Worm (Caenorhabditis elegans) whole organism, early embryonic: ENCODE results near the gene D1053.2.

ENCODE experiments used
- B0310.2 ChIP-seq: sonication (generic microtip); optimal IDR thresholded peaks from 2 replicates; lab custom pipeline; 2016; ENCODE audit warnings: mild to moderate bottlenecking, missing genetic modification characterization, missing compliant biosample characterization
- F13C5.2 ChIP-seq: sonication (generic microtip); optimal IDR thresholded peaks from 2 replicates; lab custom pipeline; 2017; ENCODE audit warnings: mild to moderate bottlenecking, missing genetic modification characterization, inconsistent platforms, missing compliant biosample characterization
- ama-1 ChIP-seq: fragments of 150-350 bp; optimal IDR thresholded peaks from 2 replicates; lab custom pipeline; 2014
- ets-7 ChIP-seq: sonication (generic microtip); optimal IDR thresholded peaks from 2 replicates; lab custom pipeline; 2016; ENCODE audit warnings: missing genotype, missing genetic modification characterization, missing compliant biosample characterization
- flt-1 ChIP-seq: fragments of 200-800 bp; sonication (Bioruptor generic); IDR thresholded peaks from 2 replicates; pipeline ENCODE4 v1.3.6; 2022; ENCODE audit warnings: missing genetic modification characterization, missing compliant biosample characterization
- hmbx-1 ChIP-seq: sonication (generic microtip); optimal IDR thresholded peaks from 2 replicates; lab custom pipeline; 2016; ENCODE audit warnings: mild to moderate bottlenecking, missing genetic modification characterization, missing compliant biosample characterization
- hmg-4 ChIP-seq: fragments of 200-800 bp; sonication (Bioruptor generic); optimal IDR thresholded peaks from 2 replicates; lab custom pipeline; 2018; ENCODE audit warnings: mild to moderate bottlenecking, missing genetic modification characterization, missing compliant biosample characterization
- scrt-1 ChIP-seq: fragments of 200-800 bp; sonication (Bioruptor generic); IDR thresholded peaks from 2 replicates; pipeline ENCODE4 v1.3.6; 2022; ENCODE audit warnings: missing genetic modification characterization, missing compliant biosample characterization

- TF ChIP-seq hmbx-1 (tag; lab: Kevin White, UChicago) = no peak
- TF ChIP-seq B0310.2 = no peak
- TF ChIP-seq scrt-1 = no peak
- TF ChIP-seq F13C5.2 (tag; lab: Kevin White, UChicago) = no peak
- TF ChIP-seq ama-1 (lab: Kevin White, UChicago) = no peak
- TF ChIP-seq ets-7 = no peak
- TF ChIP-seq flt-1 = no peak
- no peak for TF ChIP-seq hmg-4 (GFP tag; lab: Kevin White, UChicago)
These were observed 37.9 kb downstream of the D1053.2 start for ce11 chrX:11765860-11766259.
